Worm (Caenorhabditis elegans): ENCODE results near the gene F28H7.3.

ce11 chrV:10718037-10718436, 32.6 kb downstream of the F28H7.3 start:
- TF ChIP-seq ama-1 (optimal IDR thresholded peaks at IDR 0.05) (no peak), ceh-9 (tag; optimal IDR thresholded peaks at IDR 0.05) (no peak), skn-1 (tag; optimal IDR thresholded peaks at IDR 0.05) (no peak), egl-27 (tag; optimal IDR thresholded peaks at IDR 0.05) (no peak), elt-3 (tag; optimal IDR thresholded peaks at IDR 0.05) (no peak), R02D3.7 (tag; optimal IDR thresholded peaks at IDR 0.05) (no peak), daf-12 (tag; optimal IDR thresholded peaks at IDR 0.05) (no peak), fos-1 (tag; optimal IDR thresholded peaks at IDR 0.05) (no peak), nhr-12 (tag; optimal IDR thresholded peaks at IDR 0.05) (no peak), tbx-2 (tag; optimal IDR thresholded peaks at IDR 0.05) (no peak), nhr-76 (tag; optimal IDR thresholded peaks at IDR 0.05) (no peak)

Measured in whole organism, L3 larva.